Worm (Caenorhabditis elegans): Measurements from ENCODE around the gene F47B8.14.

The F47B8.14 gene

ce11 chrV:14322743-14323142, 2.4 kb downstream of the F47B8.14 start, which contains the start of gene F47B8.3 (continued):
- TF ChIP-seq mdl-1 (tag; optimal IDR thresholded peaks at IDR 0.05) (peak in 1 of 2 experiments; percentile 59), ceh-82 (tag; optimal IDR thresholded peaks at IDR 0.05) (peak in 2 of 3 experiments; percentile 17 to 19), ceh-63 (GFP tag; optimal IDR thresholded peaks at IDR 0.05) (no peak), zag-1 (tag; optimal IDR thresholded peaks at IDR 0.05) (no peak), nhr-77 (tag; optimal IDR thresholded peaks at IDR 0.05) (no peak), ztf-11 (tag; optimal IDR thresholded peaks at IDR 0.05) (no peak), nhr-12 (tag; optimal IDR thresholded peaks at IDR 0.05) (no peak), fkh-8 (tag; optimal IDR thresholded peaks at IDR 0.05) (peak; percentile 85), nhr-71 (tag; optimal IDR thresholded peaks at IDR 0.05) (peak; percentile 62), pag-3 (tag; optimal IDR thresholded peaks at IDR 0.05; ENCODE audit: borderline replicate concordance, insufficient read depth) (peak; percentile 93), swsn-7 (tag; optimal IDR thresholded peaks at IDR 0.05) (peak; percentile 40), hlh-4 (tag; optimal IDR thresholded peaks at IDR 0.05) (no peak), vab-15 (tag; optimal IDR thresholded peaks at IDR 0.05) (no peak), lin-15B (tag; optimal IDR thresholded peaks at IDR 0.05) (no peak), nhr-237 (tag; optimal IDR thresholded peaks at IDR 0.05) (no peak), efl-1 (optimal IDR thresholded peaks at IDR 0.05) (peak; percentile 61 to 82), efl-1 (GFP tag; optimal IDR thresholded peaks at IDR 0.05 in 1 of 2) (peak; percentile 37 to 60), unc-130 (tag; optimal IDR thresholded peaks at IDR 0.05) (no peak), sox-4 (tag; optimal IDR thresholded peaks at IDR 0.05) (no peak), nhr-90 (tag; optimal IDR thresholded peaks at IDR 0.05; ENCODE audit: poor library complexity) (peak; percentile 1), tlp-1 (tag; optimal IDR thresholded peaks at IDR 0.05) (no peak), nhr-11 (tag; optimal IDR thresholded peaks at IDR 0.05) (no peak), ets-5 (GFP tag; IDR thresholded peaks at IDR 0.05) (no peak), mef-2 (tag; optimal IDR thresholded peaks at IDR 0.05) (no peak), alr-1 (tag; optimal IDR thresholded peaks at IDR 0.05; ENCODE audit: borderline replicate concordance) (no peak), ztf-4 (tag; optimal IDR thresholded peaks at IDR 0.05) (no peak), xbp-1 (tag; optimal IDR thresholded peaks at IDR 0.05) (no peak), ceh-88 (GFP tag; IDR thresholded peaks at IDR 0.05) (no peak), C04F5.9 (tag; optimal IDR thresholded peaks at IDR 0.05) (no peak), pqm-1 (tag; optimal IDR thresholded peaks at IDR 0.05) (no peak), skn-1 (tag; optimal IDR thresholded peaks at IDR 0.05) (no peak), irx-1 (tag; optimal IDR thresholded peaks at IDR 0.05) (no peak), egl-13 (tag; optimal IDR thresholded peaks at IDR 0.05) (no peak), unc-98 (GFP tag; IDR thresholded peaks at IDR 0.05) (no peak), efl-3 (GFP tag; optimal IDR thresholded peaks at IDR 0.05) (no peak), zip-4 (GFP tag; optimal IDR thresholded peaks at IDR 0.05) (no peak), nhr-47 (tag; optimal IDR thresholded peaks at IDR 0.05) (peak; percentile 51), lin-35 (GFP tag; optimal IDR thresholded peaks at IDR 0.05) (peak; percentile 52 to 57), blmp-1 (tag; optimal IDR thresholded peaks at IDR 0.05) (peak; percentile 50), aha-1 (tag; optimal IDR thresholded peaks at IDR 0.05) (no peak), aly-2 (tag; optimal IDR thresholded peaks at IDR 0.05) (no peak), snu-23 (GFP tag; optimal IDR thresholded peaks at IDR 0.05) (peak; percentile 68), fos-1 (tag; optimal IDR thresholded peaks at IDR 0.05) (peak; percentile 22), C16A3.4 (tag; optimal IDR thresholded peaks at IDR 0.05) (no peak)

All from whole organism, L1 larva.